Worm (Caenorhabditis elegans): ENCODE measurements around the gene dmsr-12.

The dmsr-12 gene

ce11 chrV:6831539-6831938 is 25.3 kb upstream of the dmsr-12 start:
- no peak for TF ChIP-seq blmp-1 (tag; optimal IDR thresholded peaks at IDR 0.05)
- TF ChIP-seq pqm-1 (tag; optimal IDR thresholded peaks at IDR 0.05), result no peak
- TF ChIP-seq nhr-11 (tag; optimal IDR thresholded peaks at IDR 0.05), result no peak
- TF ChIP-seq mab-9 (GFP tag; IDR thresholded peaks at IDR 0.05), result no peak
- no peak for TF ChIP-seq snpc-4 (tag; optimal IDR thresholded peaks at IDR 0.05)
- TF ChIP-seq Y116A8C.19 (tag; optimal IDR thresholded peaks at IDR 0.05; ENCODE audit: borderline replicate concordance), result no peak
- no peak for TF ChIP-seq vab-15 (tag; optimal IDR thresholded peaks at IDR 0.05)
- TF ChIP-seq ceh-82 (tag; optimal IDR thresholded peaks at IDR 0.05), result no peak
- no peak for TF ChIP-seq unc-30 (tag; optimal IDR thresholded peaks at IDR 0.05)
- TF ChIP-seq sox-4 (tag; optimal IDR thresholded peaks at IDR 0.05), result no peak
- TF ChIP-seq alr-1 (tag; optimal IDR thresholded peaks at IDR 0.05; ENCODE audit: borderline replicate concordance), result no peak
- TF ChIP-seq lin-15B (tag; optimal IDR thresholded peaks at IDR 0.05), result no peak
- TF ChIP-seq egl-13 (tag; optimal IDR thresholded peaks at IDR 0.05), result no peak
- no peak for TF ChIP-seq unc-86 (tag; optimal IDR thresholded peaks at IDR 0.05)

DNA sequence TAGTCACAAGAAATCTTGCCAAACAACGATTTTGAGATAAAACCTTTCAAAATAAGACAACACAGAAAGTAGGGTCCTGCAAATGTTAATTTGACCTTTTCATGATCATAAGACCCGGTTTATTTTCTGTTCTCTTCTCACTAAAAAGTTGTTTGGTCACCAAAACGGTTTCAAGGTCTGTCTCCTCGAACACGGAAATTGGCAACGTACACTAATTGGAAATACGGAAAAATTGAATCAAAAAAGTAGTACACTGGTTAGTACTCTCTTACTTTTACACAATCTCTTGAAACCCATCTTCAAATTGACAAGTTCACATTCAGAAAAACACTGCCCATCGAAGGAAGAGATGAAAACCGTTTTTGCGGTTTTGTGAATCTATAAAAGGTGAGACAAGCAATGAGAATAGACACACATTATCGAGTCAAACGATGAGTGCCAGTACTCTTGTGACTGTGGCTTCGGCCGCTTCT is 24.6 kb upstream of the dmsr-12 start, which contains the start of gene col-142:
TSS of gene col-142 (plus strand) at position 423 of the 473 bp plus-strand sequence.
- no peak for TF ChIP-seq ztf-4 (tag; optimal IDR thresholded peaks at IDR 0.05)
- TF ChIP-seq lin-14 (GFP tag; optimal IDR thresholded peaks at IDR 0.05), result peak; percentile 64
- no peak for TF ChIP-seq irx-1 (tag; optimal IDR thresholded peaks at IDR 0.05)
- TF ChIP-seq nhr-85 (tag), result peak; percentile 84

DNA sequence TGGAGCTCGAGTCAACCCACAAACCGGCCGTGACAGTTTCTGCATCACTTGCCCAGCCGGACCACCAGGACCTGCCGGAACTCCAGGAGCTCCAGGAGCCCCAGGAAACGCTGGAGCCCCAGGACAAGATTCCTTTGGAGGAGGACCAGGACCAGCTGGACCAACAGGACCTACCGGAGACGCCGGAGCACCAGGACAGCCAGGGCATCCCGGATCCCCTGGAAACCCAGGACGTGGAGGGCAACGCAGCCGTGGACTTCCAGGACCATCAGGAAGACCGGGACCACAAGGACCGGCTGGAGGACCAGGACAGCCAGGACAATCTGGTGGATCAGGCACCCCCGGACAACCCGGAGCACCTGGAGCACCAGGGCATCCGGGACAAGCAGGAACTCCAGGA is 23.8 kb upstream of the dmsr-12 start:
- no peak for TF ChIP-seq nhr-12 (tag; optimal IDR thresholded peaks at IDR 0.05)
- TF ChIP-seq aha-1 (tag; optimal IDR thresholded peaks at IDR 0.05), result no peak
- peak; percentile 45 for TF ChIP-seq ceh-8 (GFP tag; optimal IDR thresholded peaks at IDR 0.05)
- TF ChIP-seq sptf-1 (tag; optimal IDR thresholded peaks at IDR 0.05), result no peak
- no peak for TF ChIP-seq egl-13 (tag; optimal IDR thresholded peaks at IDR 0.05)
- no peak for TF ChIP-seq hpl-2 (GFP tag; optimal IDR thresholded peaks at IDR 0.05)
- no peak for TF ChIP-seq blmp-1 (tag; optimal IDR thresholded peaks at IDR 0.05)

ce11 chrV:6829404-6829803 is 23.2 kb upstream of the dmsr-12 start, which contains the start of gene col-141:
TSS of gene col-141 (plus strand) at chrV:6829704.
- TF ChIP-seq nhr-85 (tag), result no peak
- TF ChIP-seq efl-1 (optimal IDR thresholded peaks at IDR 0.05), result no peak
- peak in 1 of 2 experiments; percentile 9 for TF ChIP-seq efl-1 (GFP tag; optimal IDR thresholded peaks at IDR 0.05 in 1 of 2)

- no peak for TF ChIP-seq dsc-1 (tag; optimal IDR thresholded peaks at IDR 0.05)
- no peak for TF ChIP-seq ceh-90 (tag; optimal IDR thresholded peaks at IDR 0.05)
These were observed 22.5 kb upstream of the dmsr-12 start, which contains the start of gene dmsr-15 for ce11 chrV:6828786-6829185. TSS of gene dmsr-15 (minus strand) at chrV:6828886.

- no peak for TF ChIP-seq fkh-10 (GFP tag; optimal IDR thresholded peaks at IDR 0.05)
- peak in 1 of 2 experiments; percentile 10 for TF ChIP-seq lin-35 (GFP tag; optimal IDR thresholded peaks at IDR 0.05)
- no peak for TF ChIP-seq efl-1 (optimal IDR thresholded peaks at IDR 0.05)
- TF ChIP-seq efl-1 (GFP tag; optimal IDR thresholded peaks at IDR 0.05 in 1 of 2), result no peak
- peak; percentile 6 for TF ChIP-seq nhr-20 (tag; optimal IDR thresholded peaks at IDR 0.05)
- no peak for TF ChIP-seq nhr-71 (tag; optimal IDR thresholded peaks at IDR 0.05)
- no peak for TF ChIP-seq fkh-8 (tag; optimal IDR thresholded peaks at IDR 0.05)
- TF ChIP-seq ceh-90 (tag; optimal IDR thresholded peaks at IDR 0.05), result no peak
- TF ChIP-seq hlh-17 (GFP tag; optimal IDR thresholded peaks at IDR 0.05; ENCODE audit: borderline replicate concordance), result no peak
- TF ChIP-seq C04F5.9 (tag; optimal IDR thresholded peaks at IDR 0.05), result no peak
- TF ChIP-seq elt-2 (tag; optimal IDR thresholded peaks at IDR 0.05), result peak; percentile 89
These were observed 17.2 kb upstream of the dmsr-12 start for ce11 chrV:6823432-6823831.
